Worm (Caenorhabditis elegans) whole organism, midembryonic: ENCODE measurements around the gene F32A5.4.

Experiments
- flt-1 ChIP-seq: fragments of 200-800 bp; sonication (Bioruptor generic); IDR thresholded peaks from 2 replicates; pipeline ENCODE4 v1.3.6; 2022; ENCODE audit warnings: missing genetic modification characterization, missing compliant biosample characterization
- ref-1 ChIP-seq: fragments of 200-800 bp; sonication (Bioruptor generic); conservative IDR thresholded peaks from 2 replicates; pipeline ENCODE4 v1.3.6; 2022; ENCODE audit warnings: missing genetic modification reagents, missing genetic modification characterization, missing compliant biosample characterization

DNA sequence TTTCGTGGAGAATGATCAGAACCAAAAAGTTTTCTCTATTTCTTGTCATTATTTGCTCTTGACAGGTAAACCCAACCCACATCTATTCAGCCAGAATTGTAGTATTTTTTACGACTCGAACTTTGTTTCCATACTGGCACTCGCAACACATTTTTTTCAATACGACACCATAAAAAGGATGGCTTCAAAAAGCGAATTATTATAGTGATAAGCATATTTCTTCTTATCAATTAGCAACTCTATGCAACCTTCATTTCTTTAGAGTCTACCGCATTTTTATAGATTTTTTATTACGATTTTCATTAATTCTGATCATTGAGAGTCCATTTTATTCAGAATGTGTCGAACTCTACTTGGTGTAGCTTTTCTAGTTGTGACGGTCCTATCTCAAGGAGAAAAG lies 3.6 kb downstream of the F32A5.4 start, which contains the start of gene ctsa-3.1:
- TF ChIP-seq ref-1 (no peak), flt-1 (GFP tag; lab: Robert Waterston, UW) (no peak)
